Worm (Caenorhabditis elegans): Measurements from ENCODE around the gene nhr-25.

ce11 chrX:13016290-13016689, 8.0 kb downstream of the nhr-25 start:
- TF ChIP-seq unc-62 (GFP tag; optimal IDR thresholded peaks at IDR 0.05 in 1 of 2), result no peak
- no peak for TF ChIP-seq unc-62 (tag; optimal IDR thresholded peaks at IDR 0.05)
- TF ChIP-seq R02D3.7 (tag; optimal IDR thresholded peaks at IDR 0.05), result no peak
- no peak for TF ChIP-seq skn-1 (tag; optimal IDR thresholded peaks at IDR 0.05)
- no peak for TF ChIP-seq nhr-237 (tag; optimal IDR thresholded peaks at IDR 0.05)
- TF ChIP-seq nhr-76 (tag; optimal IDR thresholded peaks at IDR 0.05), result no peak
- TF ChIP-seq zag-1 (tag; optimal IDR thresholded peaks at IDR 0.05), result no peak
- TF ChIP-seq pha-4 (GFP tag; IDR thresholded peaks at IDR 0.05), result no peak
- no peak for TF ChIP-seq pha-4 (tag; optimal IDR thresholded peaks at IDR 0.05)
- TF ChIP-seq aly-2 (tag; optimal IDR thresholded peaks at IDR 0.05), result no peak
- no peak for TF ChIP-seq nhr-10 (tag; optimal IDR thresholded peaks at IDR 0.05)
- no peak for TF ChIP-seq egl-27 (tag; optimal IDR thresholded peaks at IDR 0.05)
- TF ChIP-seq nhr-111 (GFP tag; optimal IDR thresholded peaks at IDR 0.05), result no peak
- no peak for TF ChIP-seq nhr-77 (tag; optimal IDR thresholded peaks at IDR 0.05)
